Worm (Caenorhabditis elegans): ENCODE results near the gene Y61A9LA.1.
"Not testable (repeated sequence)": the region's sequence is repeated elsewhere in the genome, so short reads cannot be mapped to it uniquely, and the experiment has no call there.

- not testable (repeated sequence) for TF ChIP-seq pag-3 (tag; optimal IDR thresholded peaks at IDR 0.05; ENCODE audit: borderline replicate concordance); K09A11.1 (tag; optimal IDR thresholded peaks at IDR 0.05; ENCODE audit: insufficient read depth); pha-4 (tag; optimal IDR thresholded peaks at IDR 0.05); sox-2 (GFP tag; IDR thresholded peaks at IDR 0.05); ceh-2 (tag; optimal IDR thresholded peaks at IDR 0.05); ets-4 (tag; optimal IDR thresholded peaks at IDR 0.05); pax-1 (tag; optimal IDR thresholded peaks at IDR 0.05); rnt-1 (tag; optimal IDR thresholded peaks at IDR 0.05); pqm-1 (tag; optimal IDR thresholded peaks at IDR 0.05); tbx-2 (tag; optimal IDR thresholded peaks at IDR 0.05); pat-9 (tag; optimal IDR thresholded peaks at IDR 0.05); ztf-16 (tag; optimal IDR thresholded peaks at IDR 0.05); ceh-45 (GFP tag; IDR thresholded peaks at IDR 0.05); pha-2 (tag; optimal IDR thresholded peaks at IDR 0.05)
Observed at ce11 chrV:4553572-4553971, 31.5 kb upstream of the Y61A9LA.1 start, which contains the start of gene Y61A9LA.12.
